Fruit fly (Drosophila melanogaster) whole organism, embryonic: ENCODE results near the gene chrb.

Experiments
- Aef1 ChIP-seq: fragments of 200-800 bp; sonication (Bioruptor generic); IDR thresholded peaks from 3 replicates; pipeline ENCODE4 v1.3.6; 2022; ENCODE audit warnings: missing biosample characterization, missing genetic modification characterization
- Awh ChIP-seq: fragments of 200-800 bp; sonication (Bioruptor generic); IDR thresholded peaks from 2 replicates; pipeline ENCODE4, ENCODE4 v1.3.6; 2022; ENCODE audit warnings: missing biosample characterization, missing genetic modification characterization
- Bgb ChIP-seq: fragments of 200-800 bp; sonication (Bioruptor generic); IDR thresholded peaks from 2 replicates; pipeline ENCODE4 v1.3.6; 2022; ENCODE audit warnings: missing biosample characterization, missing genetic modification characterization; ENCODE audit not compliant: partially characterized antibody
- Bteb2 ChIP-seq: fragments of 200-800 bp; sonication (Bioruptor generic); optimal IDR thresholded peaks from 2 replicates; lab custom pipeline; 2016; ENCODE audit warnings: missing biosample characterization, missing genetic modification characterization
- CG14441 ChIP-seq: fragments of 200-800 bp; sonication (Bioruptor generic); IDR thresholded peaks from 2 replicates; pipeline ENCODE4 v1.3.6; 2022; ENCODE audit warnings: missing biosample characterization, missing genetic modification characterization
- CG14860 ChIP-seq: fragments of 200-800 bp; sonication (Bioruptor generic); IDR thresholded peaks from 3 replicates; pipeline ENCODE4 v1.3.6; 2022; ENCODE audit warnings: missing biosample characterization, missing genetic modification characterization; ENCODE audit not compliant: partially characterized antibody
- CG15514 ChIP-seq: fragments of 200-800 bp; sonication (Bioruptor generic); optimal IDR thresholded peaks from 3 replicates; lab custom pipeline; 2017; ENCODE audit warnings: missing biosample characterization, missing genetic modification characterization, mild to moderate bottlenecking, moderate library complexity, missing genetic modification reagents
- CG1832 ChIP-seq: fragments of 200-800 bp; sonication (Bioruptor generic); optimal IDR thresholded peaks from 2 replicates; lab custom pipeline; 2017; ENCODE audit warnings: missing biosample characterization, mild to moderate bottlenecking, missing genetic modification characterization, inconsistent platforms
- CG2129 ChIP-seq: fragments of 200-800 bp; sonication (Bioruptor generic); IDR thresholded peaks from 2 replicates; pipeline ENCODE4 v1.3.6; 2022; ENCODE audit warnings: missing biosample characterization, missing genetic modification characterization; ENCODE audit not compliant: partially characterized antibody
- CG2202 ChIP-seq: fragments of 200-800 bp; sonication (Bioruptor generic); optimal IDR thresholded peaks from 2 replicates; lab custom pipeline; 2018; ENCODE audit warnings: missing biosample characterization, mild to moderate bottlenecking, missing genetic modification characterization
- CG30403 ChIP-seq: fragments of 200-800 bp; sonication (Bioruptor generic); optimal IDR thresholded peaks from 3 replicates; lab custom pipeline; 2016; ENCODE audit warnings: missing biosample characterization, missing genetic modification characterization
- CG31388 ChIP-seq: fragments of 200-800 bp; sonication (Bioruptor generic); optimal IDR thresholded peaks from 2 replicates; lab custom pipeline; 2016; ENCODE audit warnings: missing biosample characterization, missing genetic modification characterization
- CG31441 ChIP-seq: fragments of 200-800 bp; sonication (Bioruptor generic); IDR thresholded peaks from 2 replicates; pipeline ENCODE4 v1.3.6; 2022; ENCODE audit warnings: missing biosample characterization, missing genetic modification characterization
- CG3163 ChIP-seq: fragments of 200-800 bp; sonication (Bioruptor generic); optimal IDR thresholded peaks from 3 replicates; lab custom pipeline; 2016; ENCODE audit warnings: missing biosample characterization, missing genetic modification characterization
- CG32532 ChIP-seq: fragments of 200-800 bp; sonication (Bioruptor generic); IDR thresholded peaks from 2 replicates; pipeline ENCODE4 v1.3.6; 2022; ENCODE audit warnings: missing biosample characterization, missing genetic modification characterization
- CG32772 ChIP-seq: fragments of 200-800 bp; sonication (Bioruptor generic); IDR thresholded peaks from 2 replicates; pipeline ENCODE4 v1.3.6; 2022; ENCODE audit warnings: missing biosample characterization, missing genetic modification characterization
- CG34224 ChIP-seq: fragments of 200-800 bp; sonication (Bioruptor generic); IDR thresholded peaks from 3 replicates; pipeline ENCODE4 v1.3.6; 2022; ENCODE audit warnings: missing biosample characterization, missing genetic modification characterization; ENCODE audit not compliant: partially characterized antibody
- CG4854 ChIP-seq: fragments of 200-800 bp; sonication (Bioruptor generic); optimal IDR thresholded peaks from 2 replicates; lab custom pipeline; 2016; ENCODE audit warnings: missing biosample characterization, missing genetic modification characterization, inconsistent platforms
- Dll ChIP-seq: fragments of 200-800 bp; sonication (Bioruptor generic); IDR thresholded peaks from 4 replicates; pipeline ENCODE4 v1.3.6; 2022; ENCODE audit warnings: missing biosample characterization, missing genetic modification characterization; ENCODE audit not compliant: partially characterized antibody
- Hey ChIP-seq: fragments of 200-800 bp; sonication (Bioruptor generic); optimal IDR thresholded peaks from 3 replicates; lab custom pipeline; 2018; ENCODE audit warnings: missing biosample characterization, mild to moderate bottlenecking, missing genetic modification characterization
- HmgZ ChIP-seq: fragments of 200-800 bp; sonication (Bioruptor generic); optimal IDR thresholded peaks from 2 replicates; lab custom pipeline; 2018; ENCODE audit warnings: missing biosample characterization, mild to moderate bottlenecking, missing genetic modification characterization
- Mad ChIP-seq: fragments of 200-800 bp; sonication (Bioruptor generic); optimal IDR thresholded peaks from 2 replicates; lab custom pipeline; 2016; ENCODE audit warnings: missing biosample characterization, missing genetic modification characterization
- Nf-YB ChIP-seq: fragments of 200-800 bp; sonication (Bioruptor generic); optimal IDR thresholded peaks from 3 replicates; lab custom pipeline; 2019; ENCODE audit warnings: missing biosample characterization, mild to moderate bottlenecking, missing genetic modification characterization, moderate library complexity
- Oli ChIP-seq: fragments of 200-800 bp; sonication (Bioruptor generic); optimal IDR thresholded peaks from 2 replicates; lab custom pipeline; 2018; ENCODE audit warnings: missing biosample characterization, mild to moderate bottlenecking, missing genetic modification characterization, moderate library complexity
- Scr ChIP-seq: fragments of 200-800 bp; sonication (Bioruptor generic); IDR thresholded peaks from 2 replicates; pipeline ENCODE4 v1.3.6; 2022; ENCODE audit warnings: missing biosample characterization, missing genetic modification characterization; ENCODE audit not compliant: partially characterized antibody
- Side ChIP-seq: fragments of 200-800 bp; sonication (Bioruptor generic); optimal IDR thresholded peaks from 2 replicates; lab custom pipeline; 2016; ENCODE audit warnings: missing biosample characterization, missing genetic modification characterization
- Usf ChIP-seq: fragments of 200-800 bp; sonication (Bioruptor generic); optimal IDR thresholded peaks from 2 replicates; lab custom pipeline; 2017; ENCODE audit warnings: missing genotype, missing biosample characterization, missing genetic modification characterization
- abd-A ChIP-seq: fragments of 200-800 bp; sonication (Bioruptor generic); optimal IDR thresholded peaks from 3 replicates; lab custom pipeline; 2019; ENCODE audit warnings: missing biosample characterization, mild to moderate bottlenecking, missing genetic modification characterization, moderate library complexity
- aop ChIP-seq: fragments of 200-800 bp; sonication (Bioruptor generic); IDR thresholded peaks from 2 replicates; pipeline ENCODE4 v1.3.6; 2022; ENCODE audit warnings: missing biosample characterization, missing genetic modification characterization
- ase ChIP-seq: fragments of 200-800 bp; sonication (Bioruptor generic); IDR thresholded peaks from 3 replicates; pipeline ENCODE4 v1.3.6; 2022; ENCODE audit warnings: missing biosample characterization, missing genetic modification characterization
- az2 ChIP-seq: fragments of 200-800 bp; sonication (Bioruptor generic); optimal IDR thresholded peaks from 3 replicates; lab custom pipeline; 2016; ENCODE audit warnings: missing biosample characterization, missing genetic modification characterization
- bowl ChIP-seq: fragments of 200-800 bp; sonication (Bioruptor generic); IDR thresholded peaks from 2 replicates; pipeline ENCODE4 v1.3.6; 2022; ENCODE audit warnings: missing biosample characterization, missing genetic modification characterization
- cas ChIP-seq: fragments of 200-800 bp; sonication (Bioruptor generic); IDR thresholded peaks from 2 replicates; pipeline ENCODE4 v1.3.6; 2022; ENCODE audit warnings: missing biosample characterization, missing genetic modification characterization
- cato ChIP-seq: fragments of 200-800 bp; sonication (Bioruptor generic); optimal IDR thresholded peaks from 2 replicates; lab custom pipeline; 2016; ENCODE audit warnings: missing biosample characterization, missing genetic modification characterization, borderline replicate concordance
- ewg ChIP-seq: fragments of 200-800 bp; sonication (Bioruptor generic); optimal IDR thresholded peaks from 3 replicates; lab custom pipeline; 2017; ENCODE audit warnings: mild to moderate bottlenecking, missing biosample characterization, missing genetic modification reagents, missing genetic modification characterization
- gfzf ChIP-seq: fragments of 200-800 bp; sonication (Bioruptor generic); optimal IDR thresholded peaks from 2 replicates; lab custom pipeline; 2016; ENCODE audit warnings: missing biosample characterization, mild to moderate bottlenecking, missing genetic modification characterization, moderate library complexity
- hkb ChIP-seq, 2 experiments: fragments of 200-800 bp in 1 of 2; fragments of >200 bp in 1 of 2; sonication (Bioruptor generic) in 1 of 2; IDR thresholded peaks in 1 of 2; optimal IDR thresholded peaks in 1 of 2; 2 replicates each; pipeline versions ENCODE4 v1.3.6 to Lab custom; 2017 to 2022; ENCODE audit warnings: missing biosample characterization in 1 of 2, missing genetic modification characterization in 1 of 2
- ken ChIP-seq: fragments of 200-800 bp; sonication (Bioruptor generic); IDR thresholded peaks from 3 replicates; pipeline ENCODE4 v1.3.6; 2022; ENCODE audit warnings: missing biosample characterization, missing genetic modification characterization
- lilli ChIP-seq: fragments of 200-800 bp; sonication (Bioruptor generic); optimal IDR thresholded peaks from 3 replicates; lab custom pipeline; 2016; ENCODE audit warnings: missing biosample characterization, missing genetic modification characterization
- lmd ChIP-seq: fragments of 200-800 bp; sonication (Bioruptor generic); IDR thresholded peaks from 2 replicates; pipeline ENCODE4 v1.3.6; 2022; ENCODE audit warnings: missing biosample characterization, missing genetic modification characterization
- lov ChIP-seq, 2 experiments: fragments of 200-800 bp in 1 of 2; fragments of >200 bp in 1 of 2; sonication (Bioruptor generic) in 1 of 2; IDR thresholded peaks in 1 of 2; optimal IDR thresholded peaks in 1 of 2; 2 replicates in 1 of 2; 3 replicates in 1 of 2; pipeline versions ENCODE4 v1.3.6 to Lab custom; 2017 to 2022; ENCODE audit warnings: missing biosample characterization in 1 of 2, missing genetic modification characterization in 1 of 2
- mirr ChIP-seq: fragments of 200-800 bp; sonication (Bioruptor generic); optimal IDR thresholded peaks from 3 replicates; lab custom pipeline; 2018; ENCODE audit warnings: missing biosample characterization, mild to moderate bottlenecking, missing genetic modification characterization
- nmo ChIP-seq: fragments of 200-800 bp; sonication (Bioruptor generic); optimal IDR thresholded peaks from 2 replicates; lab custom pipeline; 2018; ENCODE audit warnings: missing biosample characterization, mild to moderate bottlenecking, missing genetic modification characterization, moderate library complexity
- ro ChIP-seq: fragments of 200-800 bp; sonication (Bioruptor generic); IDR thresholded peaks from 2 replicates; pipeline ENCODE4 v1.3.6; 2022; ENCODE audit warnings: missing biosample characterization, missing genetic modification characterization
- row ChIP-seq: fragments of 200-800 bp; sonication (Bioruptor generic); IDR thresholded peaks from 3 replicates; pipeline ENCODE4 v1.3.6; 2022; ENCODE audit warnings: missing biosample characterization, missing genetic modification characterization
- twi ChIP-seq: fragments of 200-800 bp; optimal IDR thresholded peaks from 2 replicates; lab custom pipeline; 2019; ENCODE audit warnings: missing biosample characterization, mild to moderate bottlenecking, missing genetic modification characterization, moderate library complexity
- wek ChIP-seq: fragments of 200-800 bp; sonication (Bioruptor generic); optimal IDR thresholded peaks from 3 replicates; lab custom pipeline; 2018; ENCODE audit warnings: missing biosample characterization, mild to moderate bottlenecking, missing genetic modification characterization, moderate library complexity
- zfh1 ChIP-seq: fragments of 200-800 bp; sonication (Bioruptor generic); IDR thresholded peaks from 3 replicates; pipeline ENCODE4 v1.3.6; 2022; ENCODE audit warnings: missing biosample characterization, missing genetic modification characterization

The chrb gene

dm6 chr3L:11485956-11486609 lies 1.3 kb upstream of the chrb start (continued):
- no peak for TF ChIP-seq abd-A (tag; lab: Kevin White, UChicago)
- TF ChIP-seq twi (tag; lab: Kevin White, UChicago), result peak; percentile 14
- no peak for TF ChIP-seq CG2129 (GFP tag; lab: Robert Waterston, UW)
- no peak for TF ChIP-seq ewg (GFP tag; lab: Kevin White, UChicago)
- TF ChIP-seq CG31388 (GFP tag; lab: Kevin White, UChicago), result no peak
- no peak for TF ChIP-seq Dll
- TF ChIP-seq CG30403 (GFP tag; lab: Kevin White, UChicago), result peak; percentile 12
- TF ChIP-seq ase (GFP tag; lab: Robert Waterston, UW), result 0 out of 3 replicates have a peak, but pooled peaks have one; percentile 45
- peak; percentile 25 for TF ChIP-seq CG2202 (tag; lab: Kevin White, UChicago)
- no peak for TF ChIP-seq Side
- no peak for TF ChIP-seq CG15514 (GFP tag; lab: Kevin White, UChicago)
- TF ChIP-seq lmd (GFP tag; lab: Robert Waterston, UW), result no peak; the same call in 1 of the 2 replicates
- TF ChIP-seq cato (GFP tag; lab: Kevin White, UChicago), result no peak
- TF ChIP-seq bowl (GFP tag; lab: Robert Waterston, UW), result no peak
- TF ChIP-seq hkb (optimal IDR thresholded peaks at IDR 0.05; lab: Kevin White, UChicago), result no peak
- 0 out of 2 replicates have a peak, but pooled peaks have one; percentile 8 for TF ChIP-seq hkb (GFP tag; IDR thresholded peaks at IDR 0.05; lab: Robert Waterston, UW)
- no peak for TF ChIP-seq ro (GFP tag; lab: Robert Waterston, UW)
- TF ChIP-seq CG14860 (GFP tag; lab: Robert Waterston, UW), result no peak
- no peak for TF ChIP-seq Bteb2
- TF ChIP-seq CG32532 (GFP tag; lab: Robert Waterston, UW), result no peak
- TF ChIP-seq Oli (tag; lab: Kevin White, UChicago), result peak; percentile 12
- no peak for TF ChIP-seq Hey (tag; lab: Kevin White, UChicago)
- TF ChIP-seq Bgb (GFP tag; lab: Robert Waterston, UW), result 0 out of 2 replicates have a peak, but pooled peaks have one; percentile 12
- no peak for TF ChIP-seq Awh (GFP tag; lab: Robert Waterston, UW)
- no peak for TF ChIP-seq CG4854 (GFP tag; lab: Kevin White, UChicago)
- no peak for TF ChIP-seq lilli (GFP tag; lab: Kevin White, UChicago)
- no peak for TF ChIP-seq CG3163 (GFP tag; lab: Kevin White, UChicago)
- no peak for TF ChIP-seq nmo (GFP tag; lab: Kevin White, UChicago)
- no peak for TF ChIP-seq Usf (GFP tag; lab: Kevin White, UChicago)
- TF ChIP-seq Aef1 (GFP tag; lab: Robert Waterston, UW), result no peak
- no peak for TF ChIP-seq cas
- no peak for TF ChIP-seq Mad (GFP tag; lab: Kevin White, UChicago)
- TF ChIP-seq Scr (GFP tag; lab: Robert Waterston, UW), result no peak
- TF ChIP-seq CG14441 (GFP tag; lab: Robert Waterston, UW), result no peak
- TF ChIP-seq az2 (GFP tag; lab: Kevin White, UChicago), result peak; percentile 40
- TF ChIP-seq CG32772 (GFP tag; lab: Robert Waterston, UW), result no peak
- no peak for TF ChIP-seq mirr (GFP tag; lab: Kevin White, UChicago)
- no peak for TF ChIP-seq gfzf (GFP tag; lab: Kevin White, UChicago)
- no peak for TF ChIP-seq lov (optimal IDR thresholded peaks at IDR 0.05; lab: Kevin White, UChicago)
- no peak for TF ChIP-seq lov (GFP tag; IDR thresholded peaks at IDR 0.05; lab: Robert Waterston, UW)
- no peak for TF ChIP-seq CG34224 (GFP tag; lab: Robert Waterston, UW)
- no peak for TF ChIP-seq CG1832 (GFP tag; lab: Kevin White, UChicago)
- no peak for TF ChIP-seq aop
- no peak for TF ChIP-seq wek
- TF ChIP-seq HmgZ (tag; lab: Kevin White, UChicago), result no peak
- peak; percentile 42; the same call in 1 of the 3 replicates for TF ChIP-seq zfh1 (GFP tag; lab: Robert Waterston, UW)
- no peak for TF ChIP-seq ken (GFP tag; lab: Robert Waterston, UW)
- TF ChIP-seq row, result peak; percentile 30; the same call in 2 of the 3 replicates
- no peak for TF ChIP-seq Nf-YB (GFP tag; lab: Kevin White, UChicago)
- peak; percentile 55 for TF ChIP-seq CG31441 (GFP tag; lab: Robert Waterston, UW)
